Fruit fly (Drosophila melanogaster) whole organism, embryonic: ENCODE data around the gene CG14153.
A peak's percentile ranks its signal among the peaks of the same experiment; 100 is the strongest.

Source experiments
- CG12104 ChIP-seq: fragments of 200-800 bp; sonication (Bioruptor generic); optimal IDR thresholded peaks from 3 replicates; lab custom pipeline; 2016; ENCODE audit warnings: missing biosample characterization, missing genetic modification characterization
- CG12769 ChIP-seq: fragments of 200-800 bp; sonication (Bioruptor generic); optimal IDR thresholded peaks from 2 replicates; lab custom pipeline; 2019; ENCODE audit warnings: missing biosample characterization, mild to moderate bottlenecking, missing genetic modification characterization, moderate library complexity
- Ptx1 ChIP-seq: fragments of 200-800 bp; sonication (Bioruptor generic); IDR thresholded peaks from 2 replicates; pipeline ENCODE4 v1.3.6; 2022; ENCODE audit warnings: missing biosample characterization, missing genetic modification characterization
- Sox102F ChIP-seq: fragments of 200-800 bp; sonication (Bioruptor generic); optimal IDR thresholded peaks from 2 replicates; lab custom pipeline; 2018; ENCODE audit warnings: missing biosample characterization, mild to moderate bottlenecking, missing genetic modification characterization, moderate library complexity
- Sry-β ChIP-seq: fragments of 200-800 bp; sonication (Bioruptor generic); optimal IDR thresholded peaks from 2 replicates; lab custom pipeline; 2018; ENCODE audit warnings: missing biosample characterization, mild to moderate bottlenecking, missing genetic modification characterization, moderate library complexity
- chm ChIP-seq: fragments of 200-800 bp; sonication (Bioruptor generic); IDR thresholded peaks from 2 replicates; pipeline ENCODE4 v1.3.6; 2022; ENCODE audit warnings: missing biosample characterization, missing genetic modification characterization
- en ChIP-seq: fragments of 200-800 bp; sonication (Bioruptor generic); optimal IDR thresholded peaks from 2 replicates; lab custom pipeline; 2016; ENCODE audit warnings: missing biosample characterization, missing genetic modification characterization
- onecut ChIP-seq: fragments of 200-800 bp; sonication (Bioruptor generic); IDR thresholded peaks from 2 replicates; pipeline ENCODE4 v1.3.6; 2022; ENCODE audit warnings: missing biosample characterization, missing genetic modification characterization

- TF ChIP-seq Ptx1 (GFP tag; lab: Robert Waterston, UW) (no peak), chm (GFP tag; lab: Robert Waterston, UW) (no peak), Sox102F (GFP tag; lab: Kevin White, UChicago) (no peak), CG12104 (no peak), en (GFP tag; lab: Kevin White, UChicago) (no peak), onecut (no peak), CG12769 (peak; percentile 86), Sry-β (GFP tag; lab: Kevin White, UChicago) (no peak)
These were observed 47.6 kb downstream of the CG14153 start, which contains the start of gene CG11811 for dm6 chr3L:10690904-10691408.
